ENCODE assay signal across 1 fruit fly cellular context in genomic region chr3L:11586794-11587462, dm6.
TF ChIP-seq lines count a peak whose summit lies in the region.

No protein-coding gene starts in this region.

TF ChIP-seq in whole organism, embryonic, 481 proteins besides CTCF, POLR2A, EP300 and RAD21 (continued from another document and continues in another):
- TF ChIP-seq Dll (GFP tag; IDR thresholded peaks at IDR 0.05; lab: Robert Waterston, UW; ENCODE audit: partially characterized antibody) (peak; percentile 52; the same call in 3 of the 4 replicates), Dip3 (GFP tag; optimal IDR thresholded peaks at IDR 0.05; lab: Kevin White, UChicago) (no peak), Xrp1 (GFP tag; IDR thresholded peaks at IDR 0.05; lab: Robert Waterston, UW) (no peak), Lim3 (GFP tag; IDR thresholded peaks at IDR 0.05; lab: Robert Waterston, UW) (no peak), Ravus (GFP tag; IDR thresholded peaks at IDR 0.05; lab: Robert Waterston, UW) (no peak), bbx (GFP tag; IDR thresholded peaks at IDR 0.05; lab: Robert Waterston, UW; ENCODE audit: partially characterized antibody) (peak; percentile 30; the same call in 1 of the 2 replicates), Doc2 (GFP tag; IDR thresholded peaks at IDR 0.05; lab: Robert Waterston, UW) (no peak), cg (GFP tag; optimal IDR thresholded peaks at IDR 0.05; lab: Kevin White, UChicago) (peak; percentile 18), odd (GFP tag; optimal IDR thresholded peaks at IDR 0.05; lab: Kevin White, UChicago) (peak; percentile 15), Bdp1 (GFP tag; optimal IDR thresholded peaks at IDR 0.05; lab: Kevin White, UChicago) (no peak), Myb (GFP tag; optimal IDR thresholded peaks at IDR 0.05; lab: Kevin White, UChicago) (no peak), CG42726 (GFP tag; IDR thresholded peaks at IDR 0.05; lab: Robert Waterston, UW; ENCODE audit: partially characterized antibody) (no peak), HLH54F (GFP tag; optimal IDR thresholded peaks at IDR 0.05; lab: Kevin White, UChicago) (no peak), kay (GFP tag; optimal IDR thresholded peaks at IDR 0.05; lab: Kevin White, UChicago) (no peak), bigmax (GFP tag; optimal IDR thresholded peaks at IDR 0.05; lab: Kevin White, UChicago) (no peak), tap (tag; optimal IDR thresholded peaks at IDR 0.05; lab: Kevin White, UChicago) (no peak), Ets65A (GFP tag; lab: Kevin White, UChicago) (no peak), oc (tag; optimal IDR thresholded peaks at IDR 0.05; lab: Kevin White, UChicago) (peak; percentile 38), Jarid2 (GFP tag; optimal IDR thresholded peaks at IDR 0.05; lab: Kevin White, UChicago) (no peak), CG13624 (GFP tag; optimal IDR thresholded peaks at IDR 0.05; lab: Kevin White, UChicago) (no peak), CG1603 (tag; optimal IDR thresholded peaks at IDR 0.05; lab: Kevin White, UChicago) (no peak), Max (GFP tag; optimal IDR thresholded peaks at IDR 0.05; lab: Kevin White, UChicago) (no peak), tna (GFP tag; IDR thresholded peaks at IDR 0.05; lab: Robert Waterston, UW; ENCODE audit: partially characterized antibody) (no peak), CG16863 (GFP tag; optimal IDR thresholded peaks at IDR 0.05; lab: Kevin White, UChicago) (no peak), CG17612 (GFP tag; IDR thresholded peaks at IDR 0.05; lab: Robert Waterston, UW) (no peak), stwl (tag; optimal IDR thresholded peaks at IDR 0.05; lab: Kevin White, UChicago) (peak; percentile 25), ewg (GFP tag; optimal IDR thresholded peaks at IDR 0.05; lab: Kevin White, UChicago) (no peak), inv (GFP tag; IDR thresholded peaks at IDR 0.05; lab: Robert Waterston, UW; ENCODE audit: partially characterized antibody) (0 out of 2 replicates have a peak, but pooled peaks have one; percentile 21), Gsc (GFP tag; IDR thresholded peaks at IDR 0.05; lab: Robert Waterston, UW) (no peak), CG8290 (GFP tag; optimal IDR thresholded peaks at IDR 0.05; lab: Kevin White, UChicago) (no peak), CG8290 (tag; optimal IDR thresholded peaks at IDR 0.05; lab: Kevin White, UChicago) (no peak), CG17186 (GFP tag; optimal IDR thresholded peaks at IDR 0.05; lab: Kevin White, UChicago) (no peak), twi (tag; optimal IDR thresholded peaks at IDR 0.05; lab: Kevin White, UChicago) (no peak), CG14710 (tag; optimal IDR thresholded peaks at IDR 0.05; lab: Kevin White, UChicago) (no peak), Dp (GFP tag; optimal IDR thresholded peaks at IDR 0.05; lab: Kevin White, UChicago) (no peak), h (optimal IDR thresholded peaks at IDR 0.05; lab: Kevin White, UChicago) (no peak), CG33557 (GFP tag; optimal IDR thresholded peaks at IDR 0.05; lab: Kevin White, UChicago) (no peak), cas (GFP tag; IDR thresholded peaks at IDR 0.05; lab: Robert Waterston, UW) (no peak), row (GFP tag; IDR thresholded peaks at IDR 0.05; lab: Robert Waterston, UW) (no peak; the same call in 2 of the 3 replicates), Lpt (GFP tag; optimal IDR thresholded peaks at IDR 0.05; lab: Kevin White, UChicago) (no peak), schlank (tag; optimal IDR thresholded peaks at IDR 0.05; lab: Kevin White, UChicago) (no peak), Rfx (GFP tag; IDR thresholded peaks at IDR 0.05; lab: Robert Waterston, UW) (no peak), sens (GFP tag; lab: Kevin White, UChicago) (no peak), CG13775 (GFP tag; optimal IDR thresholded peaks at IDR 0.05; lab: Kevin White, UChicago) (no peak), toy (GFP tag; IDR thresholded peaks at IDR 0.05; lab: Robert Waterston, UW) (no peak), CG34224 (GFP tag; IDR thresholded peaks at IDR 0.05; lab: Robert Waterston, UW; ENCODE audit: partially characterized antibody) (0 out of 3 replicates have a peak, but pooled peaks have one; percentile 20), sim (GFP tag; IDR thresholded peaks at IDR 0.05; lab: Robert Waterston, UW) (no peak), CG12219 (GFP tag; optimal IDR thresholded peaks at IDR 0.05; lab: Kevin White, UChicago) (no peak), CG6254 (GFP tag; optimal IDR thresholded peaks at IDR 0.05; lab: Kevin White, UChicago) (no peak), wdn (GFP tag; IDR thresholded peaks at IDR 0.05; lab: Robert Waterston, UW) (no peak), Doc3 (GFP tag; IDR thresholded peaks at IDR 0.05; lab: Robert Waterston, UW; ENCODE audit: partially characterized antibody) (0 out of 3 replicates have a peak, but pooled peaks have one; percentile 45), CG12769 (tag; optimal IDR thresholded peaks at IDR 0.05; lab: Kevin White, UChicago) (peak; percentile 12), CG34422 (GFP tag; IDR thresholded peaks at IDR 0.05; lab: Robert Waterston, UW) (peak; percentile 76; the same call in 1 of the 3 replicates), shn (GFP tag; optimal IDR thresholded peaks at IDR 0.05; lab: Kevin White, UChicago) (no peak), CG7928 (GFP tag; optimal IDR thresholded peaks at IDR 0.05; lab: Kevin White, UChicago) (no peak), CG11398 (GFP tag; optimal IDR thresholded peaks at IDR 0.05; lab: Kevin White, UChicago) (no peak), pum (GFP tag; optimal IDR thresholded peaks at IDR 0.05; lab: Kevin White, UChicago) (no peak), CG5245 (GFP tag; optimal IDR thresholded peaks at IDR 0.05; lab: Kevin White, UChicago) (no peak), peb (GFP tag; IDR thresholded peaks at IDR 0.05; lab: Robert Waterston, UW) (peak; percentile 46; the same call in 1 of the 2 replicates), prd (optimal IDR thresholded peaks at IDR 0.05; lab: Kevin White, UChicago) (no peak), prd (GFP tag; IDR thresholded peaks at IDR 0.05; lab: Robert Waterston, UW) (no peak), CG1602 (GFP tag; optimal IDR thresholded peaks at IDR 0.05; lab: Kevin White, UChicago) (no peak), zen2 (GFP tag; IDR thresholded peaks at IDR 0.05; lab: Robert Waterston, UW; ENCODE audit: partially characterized antibody) (no peak), Opbp (GFP tag; IDR thresholded peaks at IDR 0.05; lab: Robert Waterston, UW; ENCODE audit: partially characterized antibody) (no peak), CG18764 (GFP tag; optimal IDR thresholded peaks at IDR 0.05; lab: Kevin White, UChicago) (no peak), CG8359 (GFP tag; optimal IDR thresholded peaks at IDR 0.05; lab: Kevin White, UChicago; ENCODE audit: borderline replicate concordance) (no peak), tx (GFP tag; optimal IDR thresholded peaks at IDR 0.05; lab: Kevin White, UChicago) (no peak), CG14965 (GFP tag; optimal IDR thresholded peaks at IDR 0.05; lab: Kevin White, UChicago; ENCODE audit: borderline replicate concordance) (no peak), Hr3 (GFP tag; optimal IDR thresholded peaks at IDR 0.05; lab: Kevin White, UChicago) (no peak), bowl (GFP tag; IDR thresholded peaks at IDR 0.05; lab: Robert Waterston, UW) (no peak), CG15011 (GFP tag; optimal IDR thresholded peaks at IDR 0.05; lab: Kevin White, UChicago) (no peak), Lhr (GFP tag; optimal IDR thresholded peaks at IDR 0.05; lab: Kevin White, UChicago) (no peak), psq (GFP tag; optimal IDR thresholded peaks at IDR 0.05; lab: Kevin White, UChicago) (no peak), Fer1 (GFP tag; optimal IDR thresholded peaks at IDR 0.05; lab: Kevin White, UChicago) (no peak), CG11085 (GFP tag; IDR thresholded peaks at IDR 0.05; lab: Robert Waterston, UW) (no peak), CG31365 (tag; optimal IDR thresholded peaks at IDR 0.05; lab: Kevin White, UChicago) (no peak), NC2β (GFP tag; optimal IDR thresholded peaks at IDR 0.05; lab: Kevin White, UChicago) (no peak), CG3163 (GFP tag; optimal IDR thresholded peaks at IDR 0.05; lab: Kevin White, UChicago) (peak; percentile 88), vnd (GFP tag; IDR thresholded peaks at IDR 0.05; lab: Robert Waterston, UW; ENCODE audit: partially characterized antibody) (no peak), CG11247 (GFP tag; IDR thresholded peaks at IDR 0.05; lab: Robert Waterston, UW) (no peak), ase (GFP tag; IDR thresholded peaks at IDR 0.05; lab: Robert Waterston, UW) (no peak), jing (GFP tag; optimal IDR thresholded peaks at IDR 0.05; lab: Kevin White, UChicago) (no peak), Hey (tag; optimal IDR thresholded peaks at IDR 0.05; lab: Kevin White, UChicago) (no peak), CG11504 (tag; optimal IDR thresholded peaks at IDR 0.05; lab: Kevin White, UChicago) (no peak), CG15073 (GFP tag; optimal IDR thresholded peaks at IDR 0.05; lab: Kevin White, UChicago) (no peak), Dek (tag; optimal IDR thresholded peaks at IDR 0.05; lab: Kevin White, UChicago) (no peak), pan (optimal IDR thresholded peaks at IDR 0.05; lab: Kevin White, UChicago) (no peak), pan (GFP tag; optimal IDR thresholded peaks at IDR 0.05 in 1 of 2, IDR thresholded peaks at IDR 0.05 in 1 of 2) (no peak), pita (GFP tag; optimal IDR thresholded peaks at IDR 0.05; lab: Kevin White, UChicago) (no peak), vvl (GFP tag; IDR thresholded peaks at IDR 0.05; lab: Robert Waterston, UW) (no peak), gt (GFP tag; IDR thresholded peaks at IDR 0.05; lab: Robert Waterston, UW) (no peak), CG16813 (GFP tag; IDR thresholded peaks at IDR 0.05; lab: Robert Waterston, UW; ENCODE audit: partially characterized antibody) (peak; percentile 21; the same call in 1 of the 3 replicates), sqz (GFP tag; optimal IDR thresholded peaks at IDR 0.05; lab: Kevin White, UChicago) (no peak), CG11695 (GFP tag; IDR thresholded peaks at IDR 0.05; lab: Robert Waterston, UW) (no peak), scrt (GFP tag; optimal IDR thresholded peaks at IDR 0.05; lab: Kevin White, UChicago) (no peak), CG3995 (GFP tag; optimal IDR thresholded peaks at IDR 0.05; lab: Kevin White, UChicago) (no peak), D (optimal IDR thresholded peaks at IDR 0.05; lab: Kevin White, UChicago) (peak; percentile 68), D (GFP tag; optimal IDR thresholded peaks at IDR 0.05; lab: Kevin White, UChicago) (no peak), CG4854 (GFP tag; optimal IDR thresholded peaks at IDR 0.05; lab: Kevin White, UChicago) (no peak), Ssrp (tag; optimal IDR thresholded peaks at IDR 0.05; lab: Kevin White, UChicago) (no peak), her (GFP tag; optimal IDR thresholded peaks at IDR 0.05; lab: Kevin White, UChicago) (no peak), crol (GFP tag; IDR thresholded peaks at IDR 0.05; lab: Robert Waterston, UW) (peak; percentile 99), kah (GFP tag; optimal IDR thresholded peaks at IDR 0.05; lab: Kevin White, UChicago) (no peak), Six4 (GFP tag; optimal IDR thresholded peaks at IDR 0.05; lab: Kevin White, UChicago) (no peak), CG15269 (tag; optimal IDR thresholded peaks at IDR 0.05; lab: Kevin White, UChicago) (no peak), Trl (optimal IDR thresholded peaks at IDR 0.05; lab: Kevin White, UChicago) (peak; percentile 39 to 55), Trl (GFP tag; optimal IDR thresholded peaks at IDR 0.05; lab: Kevin White, UChicago) (no peak), Sin3A (optimal IDR thresholded peaks at IDR 0.05; lab: Kevin White, UChicago) (no peak), gsb (GFP tag; IDR thresholded peaks at IDR 0.05; lab: Robert Waterston, UW) (no peak), Fer3 (tag; optimal IDR thresholded peaks at IDR 0.05; lab: Kevin White, UChicago) (no peak), chn (GFP tag; optimal IDR thresholded peaks at IDR 0.05; lab: Kevin White, UChicago) (peak; percentile 14), klu (GFP tag; IDR thresholded peaks at IDR 0.05; lab: Robert Waterston, UW) (no peak), Ets97D (GFP tag; optimal IDR thresholded peaks at IDR 0.05; lab: Kevin White, UChicago) (no peak), luna (GFP tag; optimal IDR thresholded peaks at IDR 0.05; lab: Kevin White, UChicago) (no peak), gem (tag; optimal IDR thresholded peaks at IDR 0.05; lab: Kevin White, UChicago) (no peak), Taf1 (GFP tag; IDR thresholded peaks at IDR 0.05; lab: Robert Waterston, UW) (no peak), lbe (GFP tag; optimal IDR thresholded peaks at IDR 0.05; lab: Kevin White, UChicago) (no peak), CG6854 (GFP tag; optimal IDR thresholded peaks at IDR 0.05; lab: Kevin White, UChicago) (no peak), CG3847 (GFP tag; IDR thresholded peaks at IDR 0.05; lab: Robert Waterston, UW) (0 out of 2 replicates have a peak, but pooled peaks have one; percentile 9), lab (GFP tag; optimal IDR thresholded peaks at IDR 0.05; lab: Kevin White, UChicago) (no peak), ash1 (GFP tag; optimal IDR thresholded peaks at IDR 0.05; lab: Kevin White, UChicago) (no peak), z (GFP tag; IDR thresholded peaks at IDR 0.05; lab: Robert Waterston, UW) (peak; percentile 42; the same call in 1 of the 3 replicates), CG4360 (GFP tag; IDR thresholded peaks at IDR 0.05; lab: Robert Waterston, UW) (peak; percentile 88), CG2116 (GFP tag; optimal IDR thresholded peaks at IDR 0.05; lab: Kevin White, UChicago) (no peak), HLH4C (GFP tag; IDR thresholded peaks at IDR 0.05; lab: Robert Waterston, UW; ENCODE audit: partially characterized antibody) (peak; percentile 55; the same call in 2 of the 3 replicates), Ada2b (GFP tag; IDR thresholded peaks at IDR 0.05; lab: Robert Waterston, UW) (no peak), sr (GFP tag; IDR thresholded peaks at IDR 0.05; lab: Robert Waterston, UW) (no peak), nau (GFP tag; optimal IDR thresholded peaks at IDR 0.05; lab: Kevin White, UChicago) (no peak), Kr (GFP tag; optimal IDR thresholded peaks at IDR 0.05; lab: Kevin White, UChicago) (no peak), CG2678 (tag; optimal IDR thresholded peaks at IDR 0.05; lab: Kevin White, UChicago) (no peak), dpn (GFP tag; optimal IDR thresholded peaks at IDR 0.05; lab: Kevin White, UChicago) (no peak), MBD-R2 (GFP tag; IDR thresholded peaks at IDR 0.05; lab: Robert Waterston, UW) (no peak), CG11093 (GFP tag; IDR thresholded peaks at IDR 0.05; lab: Robert Waterston, UW) (no peak), ERR (GFP tag; optimal IDR thresholded peaks at IDR 0.05; lab: Kevin White, UChicago) (no peak), CG7372 (GFP tag; IDR thresholded peaks at IDR 0.05; lab: Robert Waterston, UW) (no peak), chif (GFP tag; optimal IDR thresholded peaks at IDR 0.05; lab: Kevin White, UChicago) (peak in 1 of 2 experiments; percentile 2)
